Fruit fly (Drosophila melanogaster) whole organism, wandering third instar larva: ENCODE data around the gene CkIIbeta.

Source experiments
- Abd-B ChIP-seq: fragments of >200 bp; optimal IDR thresholded peaks from 2 replicates; lab custom pipeline; 2017; ENCODE audit warnings: missing biosample characterization, missing genetic modification characterization
- CG32264 ChIP-seq: fragments of 200-800 bp; sonication (Bioruptor generic); optimal IDR thresholded peaks from 2 replicates; lab custom pipeline; 2016; ENCODE audit warnings: missing biosample characterization, missing genetic modification characterization
- CrebA ChIP-seq: fragments of 200-800 bp; sonication (Bioruptor generic); optimal IDR thresholded peaks from 2 replicates; lab custom pipeline; 2016; ENCODE audit warnings: missing biosample characterization, mild to moderate bottlenecking, missing genetic modification characterization, borderline replicate concordance
- Hr83 ChIP-seq: fragments of 200-300 bp; sonication (Bioruptor generic); optimal IDR thresholded peaks from 2 replicates; lab custom pipeline; 2016; ENCODE audit warnings: missing biosample characterization, mild to moderate bottlenecking, missing genetic modification characterization, moderate library complexity; ENCODE audit not compliant: poor library complexity, severe bottlenecking
- Myc ChIP-seq: fragments of >200 bp; optimal IDR thresholded peaks from 2 replicates; lab custom pipeline; 2017
- dl ChIP-seq, 2 experiments: fragments of 175-275, 200-275 bp in 1 of 2; fragments of 200-275 bp in 1 of 2; sonication (Bioruptor generic); optimal IDR thresholded peaks; lab custom pipeline; 2018; ENCODE audit warnings: mild to moderate bottlenecking in 2 of 2, missing biosample characterization in 2 of 2, missing genetic modification characterization in 2 of 2, moderate library complexity in 2 of 2; ENCODE audit not compliant: partially characterized antibody in 2 of 2, insufficient read depth in 1 of 2
- dmrt93B ChIP-seq: fragments of 200-800 bp; sonication (Bioruptor generic); optimal IDR thresholded peaks from 2 replicates; lab custom pipeline; 2018; ENCODE audit warnings: missing biosample characterization, mild to moderate bottlenecking, missing genetic modification characterization
- dsf ChIP-seq: sonication (Bioruptor generic); optimal IDR thresholded peaks from 2 replicates; lab custom pipeline; 2016; ENCODE audit warnings: missing biosample characterization, missing genetic modification characterization, borderline replicate concordance
- foxo ChIP-seq, 2 experiments: fragments of 200-800 bp; sonication (Bioruptor generic); optimal IDR thresholded peaks; 2 replicates in 1 of 2; 3 replicates in 1 of 2; lab custom pipeline; 2016 to 2017; ENCODE audit warnings: missing biosample characterization in 2 of 2, missing genetic modification characterization in 2 of 2
- fru ChIP-seq: fragments of 200-800 bp; sonication (Bioruptor generic); optimal IDR thresholded peaks from 3 replicates; lab custom pipeline; 2016; ENCODE audit warnings: missing biosample characterization, mild to moderate bottlenecking, missing genetic modification characterization
- lola ChIP-seq: fragments of >200 bp; optimal IDR thresholded peaks from 2 replicates; lab custom pipeline; 2017; ENCODE audit warnings: missing biosample characterization, missing genetic modification characterization
- pan ChIP-seq: fragments of >200 bp; optimal IDR thresholded peaks from 2 replicates; lab custom pipeline; 2017
- psq ChIP-seq: fragments of 200-800 bp; sonication (Bioruptor generic); optimal IDR thresholded peaks from 3 replicates; lab custom pipeline; 2017; ENCODE audit warnings: missing biosample characterization, mild to moderate bottlenecking, missing genetic modification characterization, moderate library complexity

- TF ChIP-seq fru (GFP tag; lab: Kevin White, UChicago) (no peak), Abd-B (GFP tag; lab: Kevin White, UChicago) (no peak), dsf (GFP tag; lab: Kevin White, UChicago) (no peak), CrebA (GFP tag; lab: Kevin White, UChicago) (peak; percentile 95), dmrt93B (GFP tag; lab: Kevin White, UChicago) (no peak), foxo (GFP tag; optimal IDR thresholded peaks at IDR 0.05; lab: Kevin White, UChicago) (peak in 1 of 2 experiments; percentile 46), CG32264 (GFP tag; lab: Kevin White, UChicago) (peak; percentile 10), Myc (no peak), lola (GFP tag; lab: Kevin White, UChicago) (no peak), Hr83 (GFP tag; lab: Kevin White, UChicago) (no peak), psq (GFP tag; lab: Kevin White, UChicago) (no peak), pan (lab: Kevin White, UChicago) (no peak), dl (GFP tag; optimal IDR thresholded peaks at IDR 0.05; lab: Kevin White, UChicago; ENCODE audit: insufficient read depth in 1 of 2, partially characterized antibody in 2 of 2) (no peak)
These were observed 13.9 kb downstream of the CkIIbeta start for dm6 chrX:11806196-11806595.
